Worm (Caenorhabditis elegans) whole organism, L2 larva: ENCODE measurements around the gene Y43F8B.18.

Experiments used
- lin-13 ChIP-seq: fragments of 150-350 bp; optimal IDR thresholded peaks from 2 replicates; lab custom pipeline; 2014; ENCODE audit warnings: missing biosample characterization, missing genetic modification reagents, missing genetic modification characterization
- lsy-2 ChIP-seq, 2 experiments: fragments of 150-350 bp in 1 of 2; sonication (generic microtip) in 1 of 2; optimal IDR thresholded peaks; 2 replicates each; lab custom pipeline; 2014 to 2017; ENCODE audit warnings: missing biosample characterization in 2 of 2, missing genetic modification characterization in 2 of 2
- zag-1 ChIP-seq: fragments of 150-350 bp; optimal IDR thresholded peaks from 2 replicates; lab custom pipeline; 2014; ENCODE audit warnings: missing biosample characterization, missing genetic modification characterization

DNA sequence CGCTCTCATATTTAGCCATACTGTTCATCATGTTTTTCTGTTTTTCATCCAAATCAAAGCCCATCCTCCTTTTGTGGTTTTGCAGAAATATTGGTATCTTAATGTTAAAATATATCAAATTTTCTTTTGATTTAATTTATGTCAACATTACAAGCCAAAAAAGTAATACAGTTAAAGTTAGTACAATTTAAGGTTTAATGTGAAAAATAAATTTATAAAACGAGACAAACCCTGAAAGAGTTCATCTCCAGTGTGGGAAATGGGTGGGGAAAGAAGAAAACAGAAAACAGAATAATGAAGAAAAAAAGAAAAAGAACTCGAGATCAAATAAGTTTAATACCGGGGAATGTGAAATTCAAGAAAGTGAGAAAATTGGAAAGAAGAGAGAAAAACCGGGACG lies 37.0 kb upstream of the Y43F8B.18 start, which contains the start of gene M04C3.2:
- TF ChIP-seq zag-1 (tag; lab: Kevin White, UChicago) (no peak), lsy-2 (tag; optimal IDR thresholded peaks at IDR 0.05; lab: Kevin White, UChicago) (no peak), lin-13 (GFP tag; lab: Kevin White, UChicago) (no peak)
